Worm (Caenorhabditis elegans): Measurements from ENCODE around the gene crh-1.

Gene crh-1

DNA sequence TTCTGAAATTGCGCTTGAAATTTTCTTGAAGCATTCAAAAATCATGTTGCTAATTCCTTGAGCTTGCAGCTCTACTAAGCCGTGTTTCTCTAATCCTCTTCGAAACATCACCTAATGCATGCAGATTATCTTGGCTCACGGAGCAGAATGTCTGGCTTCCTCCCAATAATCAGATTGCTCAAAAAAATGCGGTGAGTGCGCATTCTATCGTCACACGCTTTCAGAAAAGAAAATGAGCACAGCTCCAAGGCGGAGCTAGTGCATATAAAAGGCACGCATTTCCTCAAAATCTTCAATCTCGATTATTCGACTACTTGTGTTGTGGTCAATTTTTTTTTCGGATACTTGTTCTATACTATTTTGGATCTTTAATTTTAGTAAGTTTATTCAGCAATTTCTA is 16.2 kb upstream of the crh-1 start (continued):
- TF ChIP-seq tbx-2 (tag; optimal IDR thresholded peaks at IDR 0.05) (peak; percentile 48), jun-1 (tag; optimal IDR thresholded peaks at IDR 0.05) (peak; percentile 16)

DNA sequence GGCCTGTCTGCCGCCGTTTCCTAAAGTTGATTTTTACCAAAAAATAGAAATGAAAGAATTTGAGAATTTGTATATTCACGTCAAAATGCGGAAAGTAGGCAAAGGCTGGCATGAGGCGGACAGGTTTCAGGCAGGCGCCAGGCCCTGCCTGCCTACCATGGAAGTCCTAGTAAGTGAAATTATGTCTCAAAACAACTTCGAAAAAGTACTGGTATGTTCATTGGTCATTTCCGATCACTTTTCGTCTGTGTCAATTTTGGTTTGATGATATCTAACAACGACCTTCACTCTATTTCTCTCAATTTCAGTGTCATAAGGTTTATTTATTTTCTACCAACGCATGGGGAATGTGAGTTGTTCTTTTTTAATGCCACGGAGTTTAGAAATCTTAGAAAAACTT is 7.4 kb upstream of the crh-1 start, which contains the start of gene faah-6:
Gene faah-6, plus strand, starts transcription at position 301 of the 400 bp plus-strand sequence.
- TF ChIP-seq dsc-1 (tag; optimal IDR thresholded peaks at IDR 0.05): no peak
- no peak for TF ChIP-seq zip-4 (GFP tag; optimal IDR thresholded peaks at IDR 0.05)
- no peak for TF ChIP-seq mab-9 (GFP tag; IDR thresholded peaks at IDR 0.05)
- no peak for TF ChIP-seq sox-4 (tag; optimal IDR thresholded peaks at IDR 0.05)

- TF ChIP-seq elt-2 (tag; optimal IDR thresholded peaks at IDR 0.05): no peak
- no peak for TF ChIP-seq skn-1 (tag; optimal IDR thresholded peaks at IDR 0.05)
- TF ChIP-seq efl-3 (GFP tag; optimal IDR thresholded peaks at IDR 0.05): no peak
- TF ChIP-seq unc-30 (tag; optimal IDR thresholded peaks at IDR 0.05): no peak
- TF ChIP-seq C16A3.4 (tag; optimal IDR thresholded peaks at IDR 0.05): no peak
- no peak for TF ChIP-seq alr-1 (tag; optimal IDR thresholded peaks at IDR 0.05; ENCODE audit: borderline replicate concordance)
- no peak for TF ChIP-seq ama-1 (optimal IDR thresholded peaks at IDR 0.05)
- TF ChIP-seq ceh-82 (tag; optimal IDR thresholded peaks at IDR 0.05): no peak
- no peak for TF ChIP-seq lin-13 (GFP tag; optimal IDR thresholded peaks at IDR 0.05)
- TF ChIP-seq nhr-19 (GFP tag; conservative IDR thresholded peaks at IDR 0.05): no peak
- no peak for TF ChIP-seq jun-1 (tag; optimal IDR thresholded peaks at IDR 0.05)
- no peak for TF ChIP-seq nhr-85 (tag)
- TF ChIP-seq nhr-237 (tag; optimal IDR thresholded peaks at IDR 0.05): no peak
- no peak for TF ChIP-seq nhr-90 (tag; optimal IDR thresholded peaks at IDR 0.05; ENCODE audit: poor library complexity)
- TF ChIP-seq nhr-71 (tag; optimal IDR thresholded peaks at IDR 0.05): no peak
- no peak for TF ChIP-seq mep-1 (tag; optimal IDR thresholded peaks at IDR 0.05)
- TF ChIP-seq lin-14 (GFP tag; optimal IDR thresholded peaks at IDR 0.05): no peak
- no peak for TF ChIP-seq rnt-1 (tag; optimal IDR thresholded peaks at IDR 0.05)
- no peak for TF ChIP-seq lir-3 (tag; optimal IDR thresholded peaks at IDR 0.05; ENCODE audit: poor library complexity)
- no peak for TF ChIP-seq ceh-63 (GFP tag; optimal IDR thresholded peaks at IDR 0.05)
Measured at ce11 chrIII:11651430-11651829, 6.1 kb upstream of the crh-1 start.

DNA sequence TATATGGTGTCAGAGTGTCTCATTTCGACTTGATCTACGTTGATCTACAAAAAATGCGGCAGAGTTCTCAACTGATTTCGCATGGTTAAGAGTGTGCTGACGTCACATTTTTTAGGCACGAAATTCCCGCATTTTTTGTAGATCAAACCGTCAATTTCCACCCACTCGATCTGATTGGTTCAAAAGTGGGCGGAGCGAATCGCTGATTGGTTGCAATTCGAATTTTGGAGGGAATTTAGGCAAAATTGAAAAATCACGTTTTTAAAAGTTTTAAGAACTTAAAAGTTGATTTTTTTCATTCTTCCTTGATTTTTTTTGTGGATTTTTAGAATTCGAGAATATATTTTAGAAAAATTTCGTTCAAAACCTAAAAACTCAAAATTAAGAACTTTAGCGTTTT is 1.2 kb upstream of the crh-1 start:
- TF ChIP-seq vab-15 (tag; optimal IDR thresholded peaks at IDR 0.05) (no peak), pag-3 (tag; optimal IDR thresholded peaks at IDR 0.05; ENCODE audit: borderline replicate concordance, insufficient read depth) (no peak)

- TF ChIP-seq lin-14 (GFP tag; optimal IDR thresholded peaks at IDR 0.05) (peak; percentile 58), pag-3 (tag; optimal IDR thresholded peaks at IDR 0.05; ENCODE audit: borderline replicate concordance, insufficient read depth) (no peak), elt-2 (tag; optimal IDR thresholded peaks at IDR 0.05) (no peak), nhr-28 (tag; optimal IDR thresholded peaks at IDR 0.05) (no peak), efl-3 (GFP tag; optimal IDR thresholded peaks at IDR 0.05) (no peak), nhr-47 (tag; optimal IDR thresholded peaks at IDR 0.05) (peak; percentile 21), egl-27 (tag; optimal IDR thresholded peaks at IDR 0.05) (no peak), nhr-84 (tag; optimal IDR thresholded peaks at IDR 0.05) (no peak), fkh-8 (tag; optimal IDR thresholded peaks at IDR 0.05) (peak; percentile 22), pax-3 (tag; optimal IDR thresholded peaks at IDR 0.05) (no peak), nhr-237 (tag; optimal IDR thresholded peaks at IDR 0.05) (no peak)
Measured at ce11 chrIII:11659804-11660203, 2.2 kb downstream of the crh-1 start.

DNA sequence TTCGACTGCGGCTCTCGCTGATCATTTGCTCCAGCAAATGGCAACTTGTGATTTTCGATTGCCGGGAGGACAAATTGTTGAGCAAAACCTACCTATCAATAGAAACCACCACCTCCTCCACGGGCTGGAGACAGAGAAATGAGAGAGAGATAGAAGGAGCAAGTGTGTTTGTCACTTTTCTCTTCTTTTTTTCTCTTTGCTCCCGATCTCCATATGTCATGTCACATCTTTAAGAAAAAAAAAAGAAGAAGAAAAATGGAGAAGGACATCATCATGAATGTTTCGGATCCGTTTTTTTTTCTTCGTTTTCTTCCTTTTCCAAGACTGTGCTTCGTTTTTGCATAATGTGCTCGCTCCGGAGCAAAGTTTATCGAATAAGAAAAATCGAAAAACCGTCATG is 3.2 kb downstream of the crh-1 start:
- TF ChIP-seq efl-1 (optimal IDR thresholded peaks at IDR 0.05): peak in 1 of 2 experiments; percentile 2
- TF ChIP-seq efl-1 (GFP tag; optimal IDR thresholded peaks at IDR 0.05 in 1 of 2): no peak
- no peak for TF ChIP-seq sup-37 (GFP tag; optimal IDR thresholded peaks at IDR 0.05)
- TF ChIP-seq fkh-8 (tag; optimal IDR thresholded peaks at IDR 0.05): no peak
- TF ChIP-seq lin-15B (tag; optimal IDR thresholded peaks at IDR 0.05): no peak
- TF ChIP-seq dsc-1 (tag; optimal IDR thresholded peaks at IDR 0.05): peak; percentile 17
- no peak for TF ChIP-seq ztf-4 (tag; optimal IDR thresholded peaks at IDR 0.05)
- TF ChIP-seq nhr-77 (tag; optimal IDR thresholded peaks at IDR 0.05): peak; percentile 29
- TF ChIP-seq unc-62 (GFP tag; optimal IDR thresholded peaks at IDR 0.05): no peak
- peak; percentile 72 for TF ChIP-seq lin-14 (GFP tag; optimal IDR thresholded peaks at IDR 0.05)
- no peak for TF ChIP-seq nhr-76 (tag; optimal IDR thresholded peaks at IDR 0.05)
- no peak for TF ChIP-seq pax-3 (tag; optimal IDR thresholded peaks at IDR 0.05)
- no peak for TF ChIP-seq ces-1 (GFP tag; optimal IDR thresholded peaks at IDR 0.05)
- no peak for TF ChIP-seq fkh-4 (tag; optimal IDR thresholded peaks at IDR 0.05; ENCODE audit: borderline replicate concordance)
- TF ChIP-seq fkh-10 (GFP tag; optimal IDR thresholded peaks at IDR 0.05): peak; percentile 20
- TF ChIP-seq mep-1 (tag; optimal IDR thresholded peaks at IDR 0.05): peak; percentile 22
- no peak for TF ChIP-seq unc-30 (tag; optimal IDR thresholded peaks at IDR 0.05)

Data from whole organism, L1 larva.